Fruit fly (Drosophila melanogaster) whole organism, prepupa: ENCODE measurements around the gene Bdbt.

Experiments used
- CG10631 ChIP-seq: fragments of 200-800 bp; sonication (Bioruptor generic); optimal IDR thresholded peaks from 2 replicates; lab custom pipeline; 2016; ENCODE audit warnings: missing biosample characterization, missing genetic modification characterization
- CG11294 ChIP-seq: fragments of 200-800 bp; sonication (Bioruptor generic); IDR thresholded peaks from 2 replicates; pipeline ENCODE4 v1.3.6; 2022; ENCODE audit warnings: missing biosample characterization, missing genetic modification characterization
- CG11902 ChIP-seq: fragments of 200-800 bp; sonication (Bioruptor generic); optimal IDR thresholded peaks from 3 replicates; lab custom pipeline; 2016; ENCODE audit warnings: missing biosample characterization, missing genetic modification characterization
- CG15336 ChIP-seq: fragments of 200-800 bp; sonication (Bioruptor generic); IDR thresholded peaks from 2 replicates; pipeline ENCODE4 v1.3.6; 2022; ENCODE audit warnings: missing biosample characterization, missing genetic modification characterization
- CG16779 ChIP-seq: fragments of 200-800 bp; sonication (Bioruptor generic); optimal IDR thresholded peaks from 3 replicates; lab custom pipeline; 2017; ENCODE audit warnings: missing biosample characterization, mild to moderate bottlenecking, missing genetic modification characterization
- CG31627 ChIP-seq: fragments of 200-800 bp; sonication (Bioruptor generic); optimal IDR thresholded peaks from 3 replicates; lab custom pipeline; 2016; ENCODE audit warnings: missing biosample characterization, missing genetic modification characterization
- CG32006 ChIP-seq: fragments of 200-800 bp; sonication (Bioruptor generic); optimal IDR thresholded peaks from 3 replicates; lab custom pipeline; 2017; ENCODE audit warnings: missing biosample characterization, mild to moderate bottlenecking, missing genetic modification characterization
- CG4318 ChIP-seq: fragments of 200-800 bp; sonication (Bioruptor generic); optimal IDR thresholded peaks from 3 replicates; lab custom pipeline; 2017; ENCODE audit warnings: missing biosample characterization, mild to moderate bottlenecking, missing genetic modification characterization
- CG6276 ChIP-seq: fragments of 200-800 bp; sonication (Bioruptor generic); optimal IDR thresholded peaks from 2 replicates; lab custom pipeline; 2017; ENCODE audit warnings: missing biosample characterization, mild to moderate bottlenecking, missing genetic modification characterization
- CG6792 ChIP-seq: fragments of 200-800 bp; sonication (Bioruptor generic); optimal IDR thresholded peaks from 3 replicates; lab custom pipeline; 2016; ENCODE audit warnings: missing biosample characterization, missing genetic modification characterization
- CG6854 ChIP-seq: fragments of 200-800 bp; sonication (Bioruptor generic); optimal IDR thresholded peaks from 2 replicates; lab custom pipeline; 2017; ENCODE audit warnings: missing biosample characterization, mild to moderate bottlenecking, missing genetic modification characterization
- CG8632 ChIP-seq: fragments of 200-800 bp; sonication (Bioruptor generic); optimal IDR thresholded peaks from 3 replicates; lab custom pipeline; 2016; ENCODE audit warnings: missing biosample characterization, missing genetic modification characterization
- CG9139 ChIP-seq: fragments of 200-800 bp; sonication (Bioruptor generic); optimal IDR thresholded peaks from 3 replicates; lab custom pipeline; 2017; ENCODE audit warnings: missing biosample characterization, mild to moderate bottlenecking, missing genetic modification characterization
- Eip75B ChIP-seq: fragments of 200-800 bp; sonication (Bioruptor generic); optimal IDR thresholded peaks from 3 replicates; lab custom pipeline; 2016; ENCODE audit warnings: missing biosample characterization, missing genetic modification characterization
- Eip78C ChIP-seq: fragments of 200-800 bp; sonication (Bioruptor generic); peaks from one replicate; lab custom pipeline; 2016; ENCODE audit warnings: missing biosample characterization, missing genetic modification characterization
- Eip93F ChIP-seq: fragments of 200-800 bp; sonication (Bioruptor generic); optimal IDR thresholded peaks from 2 replicates; lab custom pipeline; 2016; ENCODE audit warnings: missing biosample characterization, mild to moderate bottlenecking, missing genetic modification characterization
- Gug ChIP-seq: fragments of 200-800 bp; sonication (Bioruptor generic); IDR thresholded peaks from 2 replicates; pipeline ENCODE4 v1.3.6; 2022; ENCODE audit warnings: missing biosample characterization, missing genetic modification characterization
- Hr38 ChIP-seq: sonication (Bioruptor generic); optimal IDR thresholded peaks from 2 replicates; lab custom pipeline; 2016; ENCODE audit warnings: missing biosample characterization, missing genetic modification characterization
- Hr39 ChIP-seq: fragments of 200-800 bp; sonication (Bioruptor generic); optimal IDR thresholded peaks from 2 replicates; lab custom pipeline; 2016; ENCODE audit warnings: missing biosample characterization, missing genetic modification characterization
- Hr4 ChIP-seq: fragments of 200-800 bp; sonication (Bioruptor generic); optimal IDR thresholded peaks from 3 replicates; lab custom pipeline; 2016; ENCODE audit warnings: missing biosample characterization, missing genetic modification characterization
- Lpt ChIP-seq: fragments of 200-800 bp; sonication (Bioruptor generic); optimal IDR thresholded peaks from 3 replicates; lab custom pipeline; 2016; ENCODE audit warnings: missing biosample characterization, missing genetic modification characterization
- Met ChIP-seq: fragments of 200-800 bp; sonication (Bioruptor generic); optimal IDR thresholded peaks from 3 replicates; lab custom pipeline; 2016; ENCODE audit warnings: missing biosample characterization, missing genetic modification characterization
- OdsH ChIP-seq: fragments of 200-800 bp; sonication (Bioruptor generic); optimal IDR thresholded peaks from 3 replicates; lab custom pipeline; 2016; ENCODE audit warnings: missing biosample characterization, missing genetic modification characterization
- Sox102F ChIP-seq: fragments of 200-800 bp; sonication (Bioruptor generic); optimal IDR thresholded peaks from 2 replicates; lab custom pipeline; 2016; ENCODE audit warnings: missing biosample characterization, mild to moderate bottlenecking, missing genetic modification characterization
- Sox14 ChIP-seq: fragments of 200-800 bp; sonication (Bioruptor generic); optimal IDR thresholded peaks from 3 replicates; lab custom pipeline; 2016; ENCODE audit warnings: missing biosample characterization, missing genetic modification characterization
- Sox15 ChIP-seq: fragments of 200-800 bp; sonication (Bioruptor generic); optimal IDR thresholded peaks from 3 replicates; lab custom pipeline; 2016; ENCODE audit warnings: missing biosample characterization, missing genetic modification characterization
- achi ChIP-seq: fragments of 200-800 bp; sonication (Bioruptor generic); optimal IDR thresholded peaks from 3 replicates; lab custom pipeline; 2016; ENCODE audit warnings: missing biosample characterization, missing genetic modification characterization
- dac ChIP-seq: fragments of 200-800 bp; sonication (Bioruptor generic); optimal IDR thresholded peaks from 2 replicates; lab custom pipeline; 2017; ENCODE audit warnings: missing biosample characterization, mild to moderate bottlenecking, missing genetic modification characterization
- dsx ChIP-seq: fragments of 200-800 bp; optimal IDR thresholded peaks from 3 replicates; lab custom pipeline; 2019; ENCODE audit warnings: missing biosample characterization, mild to moderate bottlenecking, missing genetic modification characterization, moderate library complexity; ENCODE audit not compliant: poor library complexity, severe bottlenecking
- eg ChIP-seq: fragments of 200-800 bp; sonication (Bioruptor generic); IDR thresholded peaks from 3 replicates; pipeline ENCODE4 v1.3.6; 2022; ENCODE audit warnings: missing biosample characterization, missing genetic modification characterization
- esn ChIP-seq: fragments of 200-800 bp; sonication (Bioruptor generic); optimal IDR thresholded peaks from 2 replicates; lab custom pipeline; 2016; ENCODE audit warnings: missing biosample characterization, mild to moderate bottlenecking, missing genetic modification characterization, moderate library complexity
- fd85E ChIP-seq: fragments of 200-800 bp; sonication (Bioruptor generic); optimal IDR thresholded peaks from 3 replicates; lab custom pipeline; 2016; ENCODE audit warnings: missing biosample characterization, missing genetic modification characterization
- fkh ChIP-seq: fragments of 200-800 bp; sonication (Bioruptor generic); optimal IDR thresholded peaks from 3 replicates; lab custom pipeline; 2017; ENCODE audit warnings: missing biosample characterization, mild to moderate bottlenecking, missing genetic modification characterization, moderate library complexity
- lz ChIP-seq: fragments of 200-800 bp; sonication (Bioruptor generic); optimal IDR thresholded peaks from 3 replicates; lab custom pipeline; 2016; ENCODE audit warnings: missing biosample characterization, missing genetic modification characterization
- net ChIP-seq: fragments of 200-800 bp; sonication (Bioruptor generic); optimal IDR thresholded peaks from 3 replicates; lab custom pipeline; 2016; ENCODE audit warnings: missing biosample characterization, missing genetic modification characterization
- pdm3 ChIP-seq: fragments of 200-800 bp; sonication (Bioruptor generic); optimal IDR thresholded peaks from 3 replicates; lab custom pipeline; 2016; ENCODE audit warnings: missing biosample characterization, missing genetic modification characterization
- ss ChIP-seq, 2 experiments: fragments of 200-800 bp; sonication (Bioruptor generic); optimal IDR thresholded peaks; 2 replicates in 1 of 2; 3 replicates in 1 of 2; lab custom pipeline; 2017 to 2018; ENCODE audit warnings: mild to moderate bottlenecking in 2 of 2, missing biosample characterization in 2 of 2, missing genetic modification characterization in 2 of 2, moderate library complexity in 1 of 2
- svp ChIP-seq: fragments of 200-800 bp; sonication (Bioruptor generic); peaks from one replicate; lab custom pipeline; 2016; ENCODE audit warnings: missing biosample characterization, missing genetic modification characterization
- topi ChIP-seq: fragments of 200-800 bp; sonication (Bioruptor generic); optimal IDR thresholded peaks from 3 replicates; lab custom pipeline; 2016; ENCODE audit warnings: missing biosample characterization, missing genetic modification characterization
- vri ChIP-seq: fragments of 200-800 bp; sonication (Bioruptor generic); optimal IDR thresholded peaks from 3 replicates; lab custom pipeline; 2016; ENCODE audit warnings: missing biosample characterization, mild to moderate bottlenecking, missing genetic modification characterization

The Bdbt gene

DNA sequence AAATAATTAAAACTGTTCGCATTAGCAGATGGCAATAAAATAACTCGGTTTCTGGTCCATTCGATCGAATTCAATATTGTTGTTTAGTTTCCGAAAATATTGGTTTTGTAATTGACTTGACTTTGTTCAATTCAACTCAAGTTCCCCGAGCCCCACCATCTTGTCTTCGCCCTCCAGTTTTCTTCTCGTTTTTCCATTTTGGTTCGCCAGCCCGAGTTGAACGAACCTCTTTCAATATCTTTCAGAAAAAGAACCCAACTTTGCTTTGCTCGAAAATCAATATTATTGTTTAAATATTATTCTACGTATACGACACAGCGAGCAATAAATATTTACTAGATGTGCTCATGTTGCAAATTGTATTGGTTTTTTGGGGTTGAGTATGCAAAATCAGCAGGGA is 40.0 kb upstream of the Bdbt start:
- TF ChIP-seq fkh (GFP tag; lab: Kevin White, UChicago): peak; percentile 68
- no peak for TF ChIP-seq fd85E (GFP tag; lab: Kevin White, UChicago)
- TF ChIP-seq Met (GFP tag; lab: Kevin White, UChicago): no peak

DNA sequence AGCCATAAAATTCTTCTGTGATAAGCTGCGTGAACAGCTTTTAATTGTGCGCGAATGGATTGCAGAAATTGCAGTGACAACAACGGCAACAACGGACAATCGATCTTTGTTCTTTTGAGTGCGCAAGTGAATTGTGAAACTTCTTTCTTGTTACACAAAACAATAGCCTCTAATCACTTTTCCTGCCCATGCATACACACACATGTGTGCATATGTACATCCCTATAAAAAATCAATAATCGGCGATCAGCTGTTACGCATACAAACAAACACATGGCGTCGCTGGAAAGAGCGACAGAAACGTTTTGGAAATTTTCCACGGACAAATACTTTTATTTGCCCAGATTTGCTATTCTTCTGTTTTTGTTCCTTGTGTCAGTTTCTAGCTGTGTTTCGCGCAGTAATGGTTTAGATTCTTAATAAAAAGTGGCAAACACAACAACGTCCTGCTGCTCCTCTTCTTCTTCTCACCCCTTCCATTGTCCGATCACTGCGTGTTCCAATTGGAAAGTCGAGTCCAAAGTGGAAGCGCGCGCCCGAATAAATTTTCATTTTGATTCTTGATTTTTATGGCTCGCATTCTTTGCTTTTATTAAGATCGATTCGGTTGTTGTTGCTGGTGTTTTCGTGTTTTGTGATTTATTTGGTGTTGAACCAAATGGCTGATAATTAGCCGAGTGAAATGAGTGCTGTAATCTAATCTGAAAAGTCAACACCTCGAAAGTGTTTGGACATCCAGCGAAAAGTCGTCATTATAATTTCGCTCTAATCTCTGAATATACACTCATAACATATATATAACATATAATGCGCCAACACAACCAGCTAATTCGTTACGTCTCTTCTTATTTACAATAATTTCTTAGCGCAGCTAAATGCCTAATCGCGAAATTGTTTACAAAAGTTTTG is 38.2 kb upstream of the Bdbt start:
- TF ChIP-seq svp (GFP tag; lab: Kevin White, UChicago): no peak
- TF ChIP-seq vri (GFP tag; lab: Kevin White, UChicago): peak; percentile 76
- TF ChIP-seq Hr4: no peak
- TF ChIP-seq achi (GFP tag; lab: Kevin White, UChicago): no peak
- peak; percentile 60 for TF ChIP-seq Eip78C (GFP tag; lab: Kevin White, UChicago)
- no peak for TF ChIP-seq OdsH
- peak; percentile 43 for TF ChIP-seq Eip93F (GFP tag; lab: Kevin White, UChicago)
- TF ChIP-seq Hr39 (GFP tag; lab: Kevin White, UChicago): no peak
- TF ChIP-seq eg (GFP tag; lab: Robert Waterston, UW): no peak
- peak; percentile 17 for TF ChIP-seq CG9139
- TF ChIP-seq dsx: no peak
- peak; percentile 55 for TF ChIP-seq fkh (GFP tag; lab: Kevin White, UChicago)
- no peak for TF ChIP-seq dac (GFP tag; lab: Kevin White, UChicago)
- no peak for TF ChIP-seq pdm3 (GFP tag; lab: Kevin White, UChicago)
- TF ChIP-seq CG6854 (GFP tag; lab: Kevin White, UChicago): peak; percentile 14
- no peak for TF ChIP-seq CG4318 (GFP tag; lab: Kevin White, UChicago)
- TF ChIP-seq CG32006: no peak
- peak; percentile 4 for TF ChIP-seq CG16779
- peak; percentile 43 for TF ChIP-seq Sox14 (GFP tag; lab: Kevin White, UChicago)
- TF ChIP-seq, all 60 proteins: peak for 8

DNA sequence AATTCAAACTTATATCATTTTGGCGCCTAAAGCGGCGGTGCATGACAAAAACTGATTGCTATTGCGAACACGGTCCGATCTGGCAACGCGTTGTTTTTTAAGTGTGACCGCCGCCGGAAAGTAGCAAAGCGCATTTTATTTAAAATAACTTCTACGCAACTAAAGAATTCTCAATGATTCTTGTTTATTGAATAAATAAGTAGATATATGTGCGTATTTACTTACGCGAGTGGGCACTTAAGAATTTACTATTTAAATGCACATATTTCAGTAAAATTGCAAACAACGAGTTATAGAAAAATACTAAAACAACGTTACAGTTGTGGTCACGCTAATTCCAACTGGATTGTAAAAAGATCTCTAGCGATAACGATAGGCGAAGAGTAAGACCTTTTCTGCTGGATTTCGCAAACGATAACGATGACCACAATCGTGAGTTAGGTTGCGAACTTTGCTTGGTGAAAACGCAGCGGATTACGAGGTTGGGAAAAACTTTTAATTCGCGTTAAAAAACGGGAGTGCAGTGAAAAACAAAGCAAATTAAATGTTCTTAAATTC is 37.4 kb upstream of the Bdbt start:
- TF ChIP-seq svp (GFP tag; lab: Kevin White, UChicago) (peak; percentile 74), CG31627 (peak; percentile 26), lz (GFP tag; lab: Kevin White, UChicago) (peak; percentile 3), CG8632 (peak; percentile 6), CG15336 (no peak), Sox15 (GFP tag; lab: Kevin White, UChicago) (no peak)

DNA sequence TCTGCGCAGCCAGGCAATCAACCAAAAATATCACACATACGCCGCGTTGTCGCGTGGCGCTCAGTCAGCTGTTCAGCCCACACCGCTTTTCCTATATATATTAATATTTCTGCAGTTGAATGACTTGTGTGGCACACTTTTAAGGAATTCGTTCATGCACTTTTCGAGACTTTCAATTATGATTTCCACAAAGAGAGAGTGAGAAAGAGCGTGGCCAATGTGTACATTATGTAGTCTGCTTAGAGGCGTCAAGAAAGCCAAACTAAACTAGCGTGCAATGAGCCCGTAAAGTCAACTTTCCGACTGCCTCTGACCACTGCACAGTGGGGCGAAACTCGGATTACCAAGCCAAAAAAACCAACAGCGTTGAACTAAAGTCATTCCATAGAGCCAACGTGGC is 35.5 kb upstream of the Bdbt start:
- peak; percentile 72 for TF ChIP-seq Eip78C (GFP tag; lab: Kevin White, UChicago)
- no peak for TF ChIP-seq CG4318 (GFP tag; lab: Kevin White, UChicago)
- TF ChIP-seq eg (GFP tag; lab: Robert Waterston, UW): 0 out of 3 replicates have a peak, but pooled peaks have one; percentile 32

DNA sequence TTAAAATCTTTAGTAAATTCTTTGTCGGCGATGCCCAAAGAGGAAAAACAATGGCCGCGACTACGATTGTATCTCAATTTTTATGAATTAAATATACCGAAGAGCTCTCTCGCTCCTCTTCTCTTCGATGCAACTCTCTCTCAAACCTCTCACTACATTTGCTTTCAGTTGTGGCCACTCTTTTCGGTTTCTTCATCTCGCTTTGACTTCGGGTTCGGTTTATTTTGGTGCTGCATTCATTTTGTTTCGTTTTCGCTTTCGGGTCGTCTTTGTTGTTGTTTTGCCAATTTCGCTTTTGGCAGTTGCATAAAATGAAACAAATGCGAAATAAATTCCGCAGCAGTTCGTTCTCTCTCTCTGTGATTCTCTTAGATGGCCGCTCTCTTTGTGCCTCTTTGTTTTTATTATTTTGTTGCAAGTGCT is 34.2 kb upstream of the Bdbt start:
- TF ChIP-seq esn (GFP tag; lab: Kevin White, UChicago): peak; percentile 59
- peak; percentile 56; the same call in 1 of the 2 replicates for TF ChIP-seq CG11294 (GFP tag; lab: Robert Waterston, UW)
- peak; percentile 96 for TF ChIP-seq CG16779
- peak; percentile 84 to 96 for TF ChIP-seq ss (GFP tag; optimal IDR thresholded peaks at IDR 0.05; lab: Kevin White, UChicago)
- no peak for TF ChIP-seq Sox15 (GFP tag; lab: Kevin White, UChicago)
- no peak for TF ChIP-seq CG4318 (GFP tag; lab: Kevin White, UChicago)
- peak; percentile 87 for TF ChIP-seq Lpt
- TF ChIP-seq dac (GFP tag; lab: Kevin White, UChicago): peak; percentile 69
- no peak for TF ChIP-seq Gug
- peak; percentile 98 for TF ChIP-seq CG6276
- TF ChIP-seq CG11902 (GFP tag; lab: Kevin White, UChicago): no peak
- no peak for TF ChIP-seq CG10631 (GFP tag; lab: Kevin White, UChicago)
- no peak for TF ChIP-seq Hr38 (GFP tag; lab: Kevin White, UChicago)
- peak; percentile 40 for TF ChIP-seq Eip75B
- TF ChIP-seq Hr39 (GFP tag; lab: Kevin White, UChicago): no peak
- peak; percentile 51 for TF ChIP-seq CG6792 (GFP tag; lab: Kevin White, UChicago)
- peak; percentile 67 for TF ChIP-seq topi (GFP tag; lab: Kevin White, UChicago)
- TF ChIP-seq lz (GFP tag; lab: Kevin White, UChicago): no peak
- peak; percentile 87 for TF ChIP-seq Sox102F (GFP tag; lab: Kevin White, UChicago)
- TF ChIP-seq net (GFP tag; lab: Kevin White, UChicago): peak; percentile 86
- peak; percentile 71 for TF ChIP-seq achi (GFP tag; lab: Kevin White, UChicago)
- peak; percentile 92 for TF ChIP-seq vri (GFP tag; lab: Kevin White, UChicago)
- peak; percentile 75 for TF ChIP-seq CG8632
- peak; percentile 47 for TF ChIP-seq Sox14 (GFP tag; lab: Kevin White, UChicago)
- TF ChIP-seq CG15336: peak; percentile 95
